Fruit fly (Drosophila melanogaster) whole organism, embryonic: ENCODE results near the gene HP1b.

Source experiments
- Adf1 ChIP-seq: fragments of 200-800 bp; sonication (Bioruptor generic); IDR thresholded peaks from 2 replicates; pipeline ENCODE4 v1.3.6; 2022; ENCODE audit warnings: missing biosample characterization, missing genetic modification characterization
- CG10209 ChIP-seq: fragments of 200-800 bp; sonication (Bioruptor generic); optimal IDR thresholded peaks from 3 replicates; lab custom pipeline; 2017; ENCODE audit warnings: missing biosample characterization, mild to moderate bottlenecking, missing genetic modification characterization, missing genetic modification reagents
- CG11085 ChIP-seq: fragments of 200-800 bp; sonication (Bioruptor generic); IDR thresholded peaks from 2 replicates; pipeline ENCODE4 v1.3.6; 2022; ENCODE audit warnings: missing biosample characterization, missing genetic modification characterization
- CG11398 ChIP-seq: fragments of 200-800 bp; sonication (Bioruptor generic); optimal IDR thresholded peaks from 2 replicates; lab custom pipeline; 2016; ENCODE audit warnings: missing biosample characterization, missing genetic modification characterization
- CG11723 ChIP-seq: fragments of 200-800 bp; sonication (Bioruptor generic); optimal IDR thresholded peaks from 2 replicates; lab custom pipeline; 2017; ENCODE audit warnings: missing biosample characterization, mild to moderate bottlenecking, missing genetic modification characterization
- CG12155 ChIP-seq: fragments of 200-800 bp; sonication (Bioruptor generic); optimal IDR thresholded peaks from 3 replicates; lab custom pipeline; 2016; ENCODE audit warnings: missing biosample characterization, missing genetic modification characterization
- CG13287 ChIP-seq: fragments of 200-800 bp; sonication (Bioruptor generic); IDR thresholded peaks from 2 replicates; pipeline ENCODE4 v1.3.6; 2022; ENCODE audit warnings: missing biosample characterization, missing genetic modification characterization; ENCODE audit not compliant: partially characterized antibody
- CG14667 ChIP-seq: fragments of 200-800 bp; sonication (Bioruptor generic); IDR thresholded peaks from 2 replicates; pipeline ENCODE4 v1.3.6; 2022; ENCODE audit warnings: missing biosample characterization, missing genetic modification characterization
- CG15479 ChIP-seq: fragments of 200-800 bp; sonication (Bioruptor generic); optimal IDR thresholded peaks from 3 replicates; lab custom pipeline; 2019; ENCODE audit warnings: missing biosample characterization, mild to moderate bottlenecking, missing genetic modification characterization, moderate library complexity
- CG16813 ChIP-seq: fragments of 200-800 bp; sonication (Bioruptor generic); IDR thresholded peaks from 3 replicates; pipeline ENCODE4 v1.3.6; 2022; ENCODE audit warnings: missing biosample characterization, missing genetic modification characterization; ENCODE audit not compliant: partially characterized antibody
- CG17328 ChIP-seq: fragments of 200-800 bp; sonication (Bioruptor generic); IDR thresholded peaks from 2 replicates; pipeline ENCODE4 v1.3.6; 2022; ENCODE audit warnings: missing biosample characterization, missing genetic modification characterization
- CG17612 ChIP-seq: fragments of 200-800 bp; sonication (Bioruptor generic); IDR thresholded peaks from 2 replicates; pipeline ENCODE4 v1.3.6; 2022; ENCODE audit warnings: missing biosample characterization, missing genetic modification characterization
- CG17912 ChIP-seq: fragments of 200-800 bp; sonication (Bioruptor generic); optimal IDR thresholded peaks from 2 replicates; lab custom pipeline; 2018; ENCODE audit warnings: missing biosample characterization, mild to moderate bottlenecking, missing genetic modification characterization
- CG2712 ChIP-seq: fragments of 200-800 bp; optimal IDR thresholded peaks from 3 replicates; lab custom pipeline; 2019; ENCODE audit warnings: missing biosample characterization, mild to moderate bottlenecking, missing genetic modification characterization, moderate library complexity
- CG4404 ChIP-seq: fragments of 200-800 bp; sonication (Bioruptor generic); IDR thresholded peaks from 2 replicates; pipeline ENCODE4 v1.3.6; 2022; ENCODE audit warnings: missing biosample characterization, missing genetic modification characterization
- CG4617 ChIP-seq: fragments of 200-800 bp; sonication (Bioruptor generic); optimal IDR thresholded peaks from 3 replicates; lab custom pipeline; 2016; ENCODE audit warnings: missing biosample characterization, missing genetic modification characterization, borderline replicate concordance
- CG4707 ChIP-seq: fragments of 200-800 bp; sonication (Bioruptor generic); optimal IDR thresholded peaks from 2 replicates; lab custom pipeline; 2018; ENCODE audit warnings: missing biosample characterization, mild to moderate bottlenecking, missing genetic modification characterization, moderate library complexity
- CG4730 ChIP-seq: fragments of 200-800 bp; sonication (Bioruptor generic); IDR thresholded peaks from 2 replicates; pipeline ENCODE4 v1.3.6; 2022; ENCODE audit warnings: missing biosample characterization, missing genetic modification characterization
- CG6854 ChIP-seq: fragments of 200-800 bp; sonication (Bioruptor generic); optimal IDR thresholded peaks from 3 replicates; lab custom pipeline; 2017; ENCODE audit warnings: missing biosample characterization, mild to moderate bottlenecking, missing genetic modification characterization
- CG8281 ChIP-seq: fragments of 200-800 bp; sonication (Bioruptor generic); optimal IDR thresholded peaks from 2 replicates; lab custom pipeline; 2018; ENCODE audit warnings: missing biosample characterization, mild to moderate bottlenecking, missing genetic modification characterization, moderate library complexity
- CG8924 ChIP-seq: fragments of 200-800 bp; optimal IDR thresholded peaks from 3 replicates; lab custom pipeline; 2019; ENCODE audit warnings: missing biosample characterization, mild to moderate bottlenecking, missing genetic modification characterization, moderate library complexity
- CHES-1-like ChIP-seq: fragments of 200-800 bp; sonication (Bioruptor generic); optimal IDR thresholded peaks from 2 replicates; lab custom pipeline; 2016; ENCODE audit warnings: missing biosample characterization, missing genetic modification characterization
- D ChIP-seq, 2 experiments: fragments of 200-800 bp in 1 of 2; fragments of >200 bp in 1 of 2; sonication (Bioruptor generic) in 1 of 2; optimal IDR thresholded peaks; 2 replicates in 1 of 2; 3 replicates in 1 of 2; lab custom pipeline; 2017; ENCODE audit warnings: mild to moderate bottlenecking in 1 of 2, missing biosample characterization in 1 of 2, missing genetic modification characterization in 1 of 2, missing genetic modification reagents in 1 of 2
- Dip3 ChIP-seq: fragments of 200-800 bp; sonication (Bioruptor generic); optimal IDR thresholded peaks from 3 replicates; lab custom pipeline; 2016; ENCODE audit warnings: missing biosample characterization, missing genetic modification characterization
- HLHmδ ChIP-seq: fragments of 200-800 bp; sonication (Bioruptor generic); optimal IDR thresholded peaks from 2 replicates; lab custom pipeline; 2018; ENCODE audit warnings: missing biosample characterization, mild to moderate bottlenecking, missing genetic modification characterization, moderate library complexity
- Hmx ChIP-seq: fragments of 200-800 bp; sonication (Bioruptor generic); optimal IDR thresholded peaks from 2 replicates; lab custom pipeline; 2016; ENCODE audit warnings: missing biosample characterization, missing genetic modification characterization
- Hr3 ChIP-seq: fragments of 200-800 bp; sonication (Bioruptor generic); optimal IDR thresholded peaks from 3 replicates; lab custom pipeline; 2016; ENCODE audit warnings: missing biosample characterization, missing genetic modification characterization
- Hsf ChIP-seq: fragments of 200-800 bp; sonication (Bioruptor generic); optimal IDR thresholded peaks from 3 replicates; lab custom pipeline; 2016; ENCODE audit warnings: missing biosample characterization, missing genetic modification characterization
- Nf-YA ChIP-seq: fragments of 200-800 bp; sonication (Bioruptor generic); IDR thresholded peaks from 2 replicates; pipeline ENCODE4 v1.3.6; 2022; ENCODE audit warnings: missing biosample characterization, missing genetic modification characterization
- Ptx1 ChIP-seq: fragments of 200-800 bp; sonication (Bioruptor generic); IDR thresholded peaks from 2 replicates; pipeline ENCODE4 v1.3.6; 2022; ENCODE audit warnings: missing biosample characterization, missing genetic modification characterization
- Ravus ChIP-seq: fragments of 200-800 bp; sonication (Bioruptor generic); IDR thresholded peaks from 2 replicates; pipeline ENCODE4 v1.3.6; 2022; ENCODE audit warnings: missing biosample characterization, missing genetic modification characterization
- Scr ChIP-seq: fragments of 200-800 bp; sonication (Bioruptor generic); IDR thresholded peaks from 2 replicates; pipeline ENCODE4 v1.3.6; 2022; ENCODE audit warnings: missing biosample characterization, missing genetic modification characterization; ENCODE audit not compliant: partially characterized antibody
- Sry-δ ChIP-seq: fragments of 200-800 bp; sonication (Bioruptor generic); optimal IDR thresholded peaks from 2 replicates; lab custom pipeline; 2016; ENCODE audit warnings: missing biosample characterization, missing genetic modification characterization
- ase ChIP-seq: fragments of 200-800 bp; sonication (Bioruptor generic); IDR thresholded peaks from 3 replicates; pipeline ENCODE4 v1.3.6; 2022; ENCODE audit warnings: missing biosample characterization, missing genetic modification characterization
- bcd ChIP-seq: fragments of 200-800 bp; sonication (Bioruptor generic); optimal IDR thresholded peaks from 2 replicates; lab custom pipeline; 2017; ENCODE audit warnings: missing biosample characterization, mild to moderate bottlenecking, missing genetic modification characterization
- bigmax ChIP-seq: fragments of 200-800 bp; sonication (Bioruptor generic); optimal IDR thresholded peaks from 2 replicates; lab custom pipeline; 2018; ENCODE audit warnings: missing biosample characterization, mild to moderate bottlenecking, missing genetic modification characterization
- bowl ChIP-seq: fragments of 200-800 bp; sonication (Bioruptor generic); IDR thresholded peaks from 2 replicates; pipeline ENCODE4 v1.3.6; 2022; ENCODE audit warnings: missing biosample characterization, missing genetic modification characterization
- caup ChIP-seq: fragments of 200-800 bp; sonication (Bioruptor generic); optimal IDR thresholded peaks from 3 replicates; lab custom pipeline; 2017; ENCODE audit warnings: missing biosample characterization, mild to moderate bottlenecking, missing genetic modification characterization, moderate library complexity; ENCODE audit not compliant: severe bottlenecking
- cwo ChIP-seq: fragments of 200-800 bp; sonication (Bioruptor generic); optimal IDR thresholded peaks from 3 replicates; lab custom pipeline; 2017; ENCODE audit warnings: missing biosample characterization, missing genetic modification characterization, mild to moderate bottlenecking, moderate library complexity, missing genetic modification reagents
- dysf ChIP-seq: fragments of 200-800 bp; sonication (Bioruptor generic); IDR thresholded peaks from 3 replicates; pipeline ENCODE4 v1.3.6; 2022; ENCODE audit warnings: missing biosample characterization, missing genetic modification characterization
- fru ChIP-seq: fragments of >200 bp; optimal IDR thresholded peaks from 2 replicates; lab custom pipeline; 2017
- jing ChIP-seq: fragments of 200-800 bp; sonication (Bioruptor generic); optimal IDR thresholded peaks from 2 replicates; lab custom pipeline; 2018; ENCODE audit warnings: missing biosample characterization, mild to moderate bottlenecking, missing genetic modification characterization
- kah ChIP-seq: fragments of 200-800 bp; sonication (Bioruptor generic); optimal IDR thresholded peaks from 2 replicates; lab custom pipeline; 2018; ENCODE audit warnings: missing biosample characterization, mild to moderate bottlenecking, missing genetic modification characterization
- maf-S ChIP-seq: fragments of 200-800 bp; sonication (Bioruptor generic); optimal IDR thresholded peaks from 2 replicates; lab custom pipeline; 2016; ENCODE audit warnings: missing biosample characterization, missing genetic modification characterization
- nerfin-1 ChIP-seq: fragments of 200-800 bp; sonication (Bioruptor generic); optimal IDR thresholded peaks from 3 replicates; lab custom pipeline; 2019; ENCODE audit warnings: missing biosample characterization, mild to moderate bottlenecking, missing genetic modification characterization, moderate library complexity
- p53 ChIP-seq: fragments of 200-800 bp; sonication (Bioruptor generic); optimal IDR thresholded peaks from 2 replicates; lab custom pipeline; 2016; ENCODE audit warnings: missing biosample characterization, missing genetic modification characterization
- pum ChIP-seq: fragments of 200-800 bp; sonication (Bioruptor generic); optimal IDR thresholded peaks from 2 replicates; lab custom pipeline; 2016; ENCODE audit warnings: missing biosample characterization, missing genetic modification characterization
- scrt ChIP-seq: fragments of 200-800 bp; sonication (Bioruptor generic); optimal IDR thresholded peaks from 2 replicates; lab custom pipeline; 2018; ENCODE audit warnings: missing biosample characterization, mild to moderate bottlenecking, missing genetic modification characterization, moderate library complexity
- seq ChIP-seq: fragments of 200-800 bp; sonication (Bioruptor generic); IDR thresholded peaks from 2 replicates; pipeline ENCODE4 v1.3.6; 2022; ENCODE audit warnings: missing biosample characterization, missing genetic modification characterization
- wdn ChIP-seq: fragments of 200-800 bp; sonication (Bioruptor generic); IDR thresholded peaks from 2 replicates; pipeline ENCODE4 v1.3.6; 2022; ENCODE audit warnings: missing biosample characterization, missing genetic modification characterization
- yki ChIP-seq: fragments of >200 bp; optimal IDR thresholded peaks from 3 replicates; lab custom pipeline; 2018
- zfh2 ChIP-seq: fragments of 200-800 bp; sonication (Bioruptor generic); optimal IDR thresholded peaks from 2 replicates; lab custom pipeline; 2016; ENCODE audit warnings: missing biosample characterization, missing genetic modification characterization

HP1b gene

DNA sequence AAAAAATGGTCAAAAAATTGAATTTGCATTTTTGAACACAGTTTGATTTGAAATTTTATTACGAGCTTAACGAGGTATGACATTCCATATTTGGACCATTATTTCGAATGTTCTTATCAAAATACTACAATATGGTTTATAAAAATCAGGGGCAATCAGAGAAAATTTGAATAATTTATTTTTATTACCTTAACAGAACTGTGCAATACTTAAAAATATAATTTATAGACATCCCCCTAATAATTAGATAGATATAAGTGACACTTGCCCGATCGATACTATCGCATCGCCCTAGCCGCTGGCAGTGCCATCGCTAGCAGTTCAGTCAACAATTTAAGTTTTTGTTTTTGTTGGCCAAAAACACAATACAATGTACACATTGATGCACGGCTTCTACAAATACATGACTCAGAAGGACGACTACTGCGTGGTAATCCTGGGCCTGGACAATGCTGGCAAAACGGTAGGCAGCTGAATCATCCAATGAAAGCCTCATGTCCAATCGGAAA lies 26.0 kb downstream of the HP1b start, which contains the start of gene Arfrp1 (continued):
- TF ChIP-seq pum (GFP tag; lab: Kevin White, UChicago): no peak
- no peak for TF ChIP-seq kah (GFP tag; lab: Kevin White, UChicago)
- no peak for TF ChIP-seq Ptx1 (GFP tag; lab: Robert Waterston, UW)
- TF ChIP-seq HLHmδ (GFP tag; lab: Kevin White, UChicago): no peak
- no peak for TF ChIP-seq CG6854 (GFP tag; lab: Kevin White, UChicago)
- no peak for TF ChIP-seq wdn (GFP tag; lab: Robert Waterston, UW)
- no peak for TF ChIP-seq nerfin-1 (tag; lab: Kevin White, UChicago)
- TF ChIP-seq CG17612: no peak
- no peak for TF ChIP-seq CG17328 (GFP tag; lab: Robert Waterston, UW)
- TF ChIP-seq bowl (GFP tag; lab: Robert Waterston, UW): no peak
- no peak for TF ChIP-seq CG11398 (GFP tag; lab: Kevin White, UChicago)
- TF ChIP-seq maf-S (GFP tag; lab: Kevin White, UChicago): no peak
- TF ChIP-seq CG4404 (GFP tag; lab: Robert Waterston, UW): no peak; the same call in 1 of the 2 replicates
- TF ChIP-seq scrt (GFP tag; lab: Kevin White, UChicago): no peak
- no peak for TF ChIP-seq yki
- no peak for TF ChIP-seq cwo (GFP tag; lab: Kevin White, UChicago)
- TF ChIP-seq Nf-YA: no peak
- TF ChIP-seq fru (lab: Kevin White, UChicago): no peak
- no peak for TF ChIP-seq p53 (GFP tag; lab: Kevin White, UChicago)
- TF ChIP-seq CG15479: no peak
- peak; percentile 81 for TF ChIP-seq CG16813 (GFP tag; lab: Robert Waterston, UW)
- no peak for TF ChIP-seq CG4707 (GFP tag; lab: Kevin White, UChicago)
- TF ChIP-seq Adf1 (GFP tag; lab: Robert Waterston, UW): no peak
- no peak for TF ChIP-seq bigmax (GFP tag; lab: Kevin White, UChicago)
- peak; percentile 25 for TF ChIP-seq CG2712 (tag; lab: Kevin White, UChicago)
- no peak for TF ChIP-seq jing (GFP tag; lab: Kevin White, UChicago)
- no peak for TF ChIP-seq CG11723 (GFP tag; lab: Kevin White, UChicago)
- TF ChIP-seq bcd: no peak
- no peak for TF ChIP-seq ase (GFP tag; lab: Robert Waterston, UW)
- no peak for TF ChIP-seq CG4730 (GFP tag; lab: Robert Waterston, UW)
- peak; percentile 83 for TF ChIP-seq Sry-δ
- TF ChIP-seq D (optimal IDR thresholded peaks at IDR 0.05; lab: Kevin White, UChicago): no peak
- TF ChIP-seq D (GFP tag; optimal IDR thresholded peaks at IDR 0.05; lab: Kevin White, UChicago): no peak
- no peak for TF ChIP-seq CG17912 (GFP tag; lab: Kevin White, UChicago)
- no peak for TF ChIP-seq CG8281 (tag; lab: Kevin White, UChicago)
- TF ChIP-seq CG4617 (GFP tag; lab: Kevin White, UChicago): peak; percentile 5
- TF ChIP-seq Ravus: no peak
- peak; percentile 32 for TF ChIP-seq Hr3
- no peak for TF ChIP-seq CG14667 (GFP tag; lab: Robert Waterston, UW)
- TF ChIP-seq seq: no peak
- no peak for TF ChIP-seq CHES-1-like (GFP tag; lab: Kevin White, UChicago)
- no peak for TF ChIP-seq CG8924 (tag; lab: Kevin White, UChicago)
- TF ChIP-seq Scr (GFP tag; lab: Robert Waterston, UW): peak; percentile 88
- TF ChIP-seq Dip3 (GFP tag; lab: Kevin White, UChicago): no peak
- TF ChIP-seq CG13287: peak; percentile 79
- TF ChIP-seq CG10209 (GFP tag; lab: Kevin White, UChicago): no peak
- TF ChIP-seq zfh2 (GFP tag; lab: Kevin White, UChicago): no peak
- TF ChIP-seq CG11085: no peak
- 0 out of 3 replicates have a peak, but pooled peaks have one; percentile 22 for TF ChIP-seq dysf (GFP tag; lab: Robert Waterston, UW)
- TF ChIP-seq caup (GFP tag; lab: Kevin White, UChicago): no peak
- TF ChIP-seq CG12155: no peak
- peak; percentile 18 for TF ChIP-seq Hmx (GFP tag; lab: Kevin White, UChicago)
- no peak for TF ChIP-seq Hsf (GFP tag; lab: Kevin White, UChicago)
